Fruit fly (Drosophila melanogaster) whole organism, embryonic: ENCODE measurements around the gene Srp14.

Source experiments
- B-H2 ChIP-seq: fragments of 200-800 bp; sonication (Bioruptor generic); optimal IDR thresholded peaks from 2 replicates; lab custom pipeline; 2018; ENCODE audit warnings: missing biosample characterization, mild to moderate bottlenecking, missing genetic modification characterization
- BEAF-32 ChIP-seq: fragments of 200-800 bp; sonication (Bioruptor generic); optimal IDR thresholded peaks from 3 replicates; lab custom pipeline; 2017; ENCODE audit warnings: missing biosample characterization, missing genetic modification characterization, mild to moderate bottlenecking, moderate library complexity, missing genetic modification reagents
- Bgb ChIP-seq: fragments of 200-800 bp; sonication (Bioruptor generic); IDR thresholded peaks from 2 replicates; pipeline ENCODE4 v1.3.6; 2022; ENCODE audit warnings: missing biosample characterization, missing genetic modification characterization; ENCODE audit not compliant: partially characterized antibody
- CG13287 ChIP-seq: fragments of 200-800 bp; sonication (Bioruptor generic); IDR thresholded peaks from 2 replicates; pipeline ENCODE4 v1.3.6; 2022; ENCODE audit warnings: missing biosample characterization, missing genetic modification characterization; ENCODE audit not compliant: partially characterized antibody
- CG14860 ChIP-seq: fragments of 200-800 bp; sonication (Bioruptor generic); IDR thresholded peaks from 3 replicates; pipeline ENCODE4 v1.3.6; 2022; ENCODE audit warnings: missing biosample characterization, missing genetic modification characterization; ENCODE audit not compliant: partially characterized antibody
- CG15514 ChIP-seq: fragments of 200-800 bp; sonication (Bioruptor generic); optimal IDR thresholded peaks from 3 replicates; lab custom pipeline; 2017; ENCODE audit warnings: missing biosample characterization, missing genetic modification characterization, mild to moderate bottlenecking, moderate library complexity, missing genetic modification reagents
- CG15601 ChIP-seq: fragments of 200-800 bp; sonication (Bioruptor generic); optimal IDR thresholded peaks from 3 replicates; lab custom pipeline; 2019; ENCODE audit warnings: missing biosample characterization, mild to moderate bottlenecking, missing genetic modification characterization, moderate library complexity
- CG1603 ChIP-seq: fragments of 200-800 bp; sonication (Bioruptor generic); optimal IDR thresholded peaks from 2 replicates; lab custom pipeline; 2019; ENCODE audit warnings: missing biosample characterization, mild to moderate bottlenecking, missing genetic modification characterization, moderate library complexity
- CG16813 ChIP-seq: fragments of 200-800 bp; sonication (Bioruptor generic); IDR thresholded peaks from 3 replicates; pipeline ENCODE4 v1.3.6; 2022; ENCODE audit warnings: missing biosample characterization, missing genetic modification characterization; ENCODE audit not compliant: partially characterized antibody
- CG17186 ChIP-seq: fragments of 200-800 bp; sonication (Bioruptor generic); optimal IDR thresholded peaks from 3 replicates; lab custom pipeline; 2017; ENCODE audit warnings: missing biosample characterization, missing genetic modification reagents, missing genetic modification characterization
- CG2116 ChIP-seq: fragments of 200-800 bp; sonication (Bioruptor generic); optimal IDR thresholded peaks from 3 replicates; lab custom pipeline; 2018; ENCODE audit warnings: missing biosample characterization, mild to moderate bottlenecking, missing genetic modification characterization
- CG2199 ChIP-seq: fragments of 200-800 bp; sonication (Bioruptor generic); IDR thresholded peaks from 3 replicates; pipeline ENCODE4 v1.3.6; 2022; ENCODE audit warnings: missing biosample characterization, missing genetic modification characterization
- CG2889 ChIP-seq: fragments of 200-800 bp; sonication (Bioruptor generic); IDR thresholded peaks from 3 replicates; pipeline ENCODE4 v1.3.6; 2022; ENCODE audit warnings: missing biosample characterization, missing genetic modification characterization
- CG32772 ChIP-seq: fragments of 200-800 bp; sonication (Bioruptor generic); IDR thresholded peaks from 2 replicates; pipeline ENCODE4 v1.3.6; 2022; ENCODE audit warnings: missing biosample characterization, missing genetic modification characterization
- CG34376 ChIP-seq: fragments of 200-800 bp; sonication (Bioruptor generic); optimal IDR thresholded peaks from 2 replicates; lab custom pipeline; 2018; ENCODE audit warnings: missing biosample characterization, mild to moderate bottlenecking, missing genetic modification characterization
- CG3995 ChIP-seq: fragments of 200-800 bp; sonication (Bioruptor generic); optimal IDR thresholded peaks from 3 replicates; lab custom pipeline; 2016; ENCODE audit warnings: missing biosample characterization, missing genetic modification characterization
- CG42726 ChIP-seq: fragments of 200-800 bp; sonication (Bioruptor generic); IDR thresholded peaks from 2 replicates; pipeline ENCODE4 v1.3.6; 2022; ENCODE audit warnings: missing biosample characterization, missing genetic modification characterization; ENCODE audit not compliant: partially characterized antibody
- CG4617 ChIP-seq: fragments of 200-800 bp; sonication (Bioruptor generic); optimal IDR thresholded peaks from 3 replicates; lab custom pipeline; 2016; ENCODE audit warnings: missing biosample characterization, missing genetic modification characterization, borderline replicate concordance
- Dp ChIP-seq: fragments of 200-800 bp; sonication (Bioruptor generic); optimal IDR thresholded peaks from 2 replicates; lab custom pipeline; 2018; ENCODE audit warnings: missing biosample characterization, mild to moderate bottlenecking, missing genetic modification characterization, moderate library complexity
- Dref ChIP-seq: fragments of 200-800 bp; sonication (Bioruptor generic); IDR thresholded peaks from 2 replicates; pipeline ENCODE4 v1.3.6; 2022; ENCODE audit warnings: missing biosample characterization, missing genetic modification characterization
- E2f2 ChIP-seq: fragments of 200-800 bp; sonication (Bioruptor generic); IDR thresholded peaks from 2 replicates; pipeline ENCODE4 v1.3.6; 2022; ENCODE audit warnings: missing biosample characterization, missing genetic modification characterization
- Elba2 ChIP-seq: fragments of 200-800 bp; sonication (Bioruptor generic); optimal IDR thresholded peaks from 3 replicates; lab custom pipeline; 2016; ENCODE audit warnings: missing biosample characterization, missing genetic modification characterization
- HLH4C ChIP-seq: fragments of 200-800 bp; sonication (Bioruptor generic); IDR thresholded peaks from 3 replicates; pipeline ENCODE4 v1.3.6; 2022; ENCODE audit warnings: missing biosample characterization, missing genetic modification characterization; ENCODE audit not compliant: partially characterized antibody
- MBD-R2 ChIP-seq: fragments of 200-800 bp; sonication (Bioruptor generic); IDR thresholded peaks from 2 replicates; pipeline ENCODE4 v1.3.6; 2022; ENCODE audit warnings: missing biosample characterization, missing genetic modification characterization
- Pdp1 ChIP-seq, 2 experiments: fragments of 200-800 bp; sonication (Bioruptor generic); optimal IDR thresholded peaks; 3 replicates each; lab custom pipeline; 2016; ENCODE audit warnings: missing biosample characterization in 2 of 2, missing genetic modification characterization in 2 of 2, mild to moderate bottlenecking in 1 of 2, moderate library complexity in 1 of 2
- Scr ChIP-seq: fragments of 200-800 bp; sonication (Bioruptor generic); IDR thresholded peaks from 2 replicates; pipeline ENCODE4 v1.3.6; 2022; ENCODE audit warnings: missing biosample characterization, missing genetic modification characterization; ENCODE audit not compliant: partially characterized antibody
- Sry-δ ChIP-seq: fragments of 200-800 bp; sonication (Bioruptor generic); optimal IDR thresholded peaks from 2 replicates; lab custom pipeline; 2016; ENCODE audit warnings: missing biosample characterization, missing genetic modification characterization
- amos ChIP-seq: fragments of 200-800 bp; sonication (Bioruptor generic); IDR thresholded peaks from 2 replicates; pipeline ENCODE4 v1.3.6; 2022; ENCODE audit warnings: missing biosample characterization, missing genetic modification characterization; ENCODE audit not compliant: partially characterized antibody
- bigmax ChIP-seq: fragments of 200-800 bp; sonication (Bioruptor generic); optimal IDR thresholded peaks from 2 replicates; lab custom pipeline; 2018; ENCODE audit warnings: missing biosample characterization, mild to moderate bottlenecking, missing genetic modification characterization
- bowl ChIP-seq: fragments of 200-800 bp; sonication (Bioruptor generic); IDR thresholded peaks from 2 replicates; pipeline ENCODE4 v1.3.6; 2022; ENCODE audit warnings: missing biosample characterization, missing genetic modification characterization
- ci ChIP-seq: fragments of 200-800 bp; sonication (Bioruptor generic); IDR thresholded peaks from 3 replicates; pipeline ENCODE4 v1.3.6; 2022; ENCODE audit warnings: missing biosample characterization, missing genetic modification characterization
- dmrt99B ChIP-seq: fragments of 200-800 bp; sonication (Bioruptor generic); optimal IDR thresholded peaks from 2 replicates; lab custom pipeline; 2018; ENCODE audit warnings: missing biosample characterization, mild to moderate bottlenecking, missing genetic modification characterization, moderate library complexity
- dysf ChIP-seq: fragments of 200-800 bp; sonication (Bioruptor generic); IDR thresholded peaks from 3 replicates; pipeline ENCODE4 v1.3.6; 2022; ENCODE audit warnings: missing biosample characterization, missing genetic modification characterization
- grn ChIP-seq: fragments of 200-800 bp; sonication (Bioruptor generic); optimal IDR thresholded peaks from 3 replicates; lab custom pipeline; 2017; ENCODE audit warnings: missing biosample characterization, missing genetic modification characterization
- her ChIP-seq: fragments of 200-800 bp; sonication (Bioruptor generic); optimal IDR thresholded peaks from 2 replicates; lab custom pipeline; 2016; ENCODE audit warnings: missing biosample characterization, missing genetic modification characterization
- klu ChIP-seq: fragments of 200-800 bp; sonication (Bioruptor generic); IDR thresholded peaks from 2 replicates; pipeline ENCODE4 v1.3.6; 2022; ENCODE audit warnings: missing biosample characterization, missing genetic modification characterization
- nerfin-2 ChIP-seq: fragments of 200-800 bp; sonication (Bioruptor generic); IDR thresholded peaks from 2 replicates; pipeline ENCODE4 v1.3.6; 2022; ENCODE audit warnings: missing biosample characterization, missing genetic modification characterization; ENCODE audit not compliant: partially characterized antibody
- onecut ChIP-seq: fragments of 200-800 bp; sonication (Bioruptor generic); IDR thresholded peaks from 2 replicates; pipeline ENCODE4 v1.3.6; 2022; ENCODE audit warnings: missing biosample characterization, missing genetic modification characterization
- pita ChIP-seq: fragments of 200-800 bp; sonication (Bioruptor generic); optimal IDR thresholded peaks from 2 replicates; lab custom pipeline; 2017; ENCODE audit warnings: missing biosample characterization, mild to moderate bottlenecking, missing genetic modification characterization
- pzg ChIP-seq: fragments of 200-800 bp; sonication (Bioruptor generic); optimal IDR thresholded peaks from 3 replicates; lab custom pipeline; 2018; ENCODE audit warnings: missing biosample characterization, mild to moderate bottlenecking, missing genetic modification characterization, moderate library complexity
- sens ChIP-seq: fragments of 200-800 bp; sonication (Bioruptor generic); peaks from one replicate; lab custom pipeline; 2016; ENCODE audit warnings: missing biosample characterization, missing genetic modification characterization
- sima ChIP-seq: fragments of 200-800 bp; sonication (Bioruptor generic); optimal IDR thresholded peaks from 2 replicates; lab custom pipeline; 2016; ENCODE audit warnings: missing biosample characterization, missing genetic modification characterization
- stwl ChIP-seq: fragments of 200-800 bp; sonication (Bioruptor generic); optimal IDR thresholded peaks from 3 replicates; lab custom pipeline; 2018; ENCODE audit warnings: missing biosample characterization, mild to moderate bottlenecking, missing genetic modification characterization, moderate library complexity
- sug ChIP-seq: fragments of 200-800 bp; optimal IDR thresholded peaks from 2 replicates; lab custom pipeline; 2019; ENCODE audit warnings: missing biosample characterization, mild to moderate bottlenecking, missing genetic modification characterization, moderate library complexity
- unc-4 ChIP-seq: fragments of 200-800 bp; sonication (Bioruptor generic); IDR thresholded peaks from 2 replicates; pipeline ENCODE4 v1.3.6; 2022; ENCODE audit warnings: missing biosample characterization, missing genetic modification characterization; ENCODE audit not compliant: partially characterized antibody
- vfl ChIP-seq: fragments of 200-800 bp; sonication (Bioruptor generic); optimal IDR thresholded peaks from 2 replicates; lab custom pipeline; 2016; ENCODE audit warnings: missing biosample characterization, missing genetic modification characterization
- vnd ChIP-seq: fragments of 200-800 bp; sonication (Bioruptor generic); IDR thresholded peaks from 3 replicates; pipeline ENCODE4 v1.3.6; 2022; ENCODE audit warnings: missing biosample characterization, missing genetic modification characterization; ENCODE audit not compliant: partially characterized antibody
- vvl ChIP-seq: fragments of 200-800 bp; sonication (Bioruptor generic); IDR thresholded peaks from 2 replicates; pipeline ENCODE4 v1.3.6; 2022; ENCODE audit warnings: missing biosample characterization, missing genetic modification characterization

Gene Srp14

DNA sequence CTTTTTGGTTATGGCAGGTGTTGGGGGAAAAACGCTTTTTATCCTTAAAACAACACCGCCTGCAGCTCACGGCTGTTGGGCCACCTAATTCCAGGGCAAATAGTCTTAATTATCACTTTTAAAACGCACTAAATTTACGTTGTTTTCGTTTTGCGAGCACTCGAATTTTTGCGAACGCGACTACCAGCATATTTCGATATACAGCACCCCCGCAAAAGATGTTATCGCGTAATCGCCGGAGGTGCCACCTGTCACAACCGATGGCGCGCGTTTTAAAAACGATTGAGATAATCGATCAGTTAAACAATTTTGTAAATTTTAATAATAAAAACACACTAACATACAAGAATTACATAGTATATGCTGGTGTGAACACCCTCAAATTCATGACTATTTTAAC lies 27.8 kb upstream of the Srp14 start, which contains the start of gene Stat92E:
TSS of gene Stat92E (minus strand) at position 219 of the 400 bp plus-strand sequence.
- TF ChIP-seq sens (GFP tag; lab: Kevin White, UChicago) (peak; percentile 76), CG13287 (GFP tag; lab: Robert Waterston, UW) (peak; percentile 10; the same call in 1 of the 2 replicates), BEAF-32 (GFP tag; lab: Kevin White, UChicago) (peak; percentile 35), CG3995 (GFP tag; lab: Kevin White, UChicago) (peak; percentile 47), nerfin-2 (GFP tag; lab: Robert Waterston, UW) (peak; percentile 33; the same call in 1 of the 2 replicates), pzg (GFP tag; lab: Kevin White, UChicago) (peak; percentile 64), CG1603 (tag; lab: Kevin White, UChicago) (peak; percentile 28), Bgb (GFP tag; lab: Robert Waterston, UW) (peak; percentile 39; the same call in 1 of the 2 replicates), ci (GFP tag; lab: Robert Waterston, UW) (0 out of 3 replicates have a peak, but pooled peaks have one; percentile 6), bowl (GFP tag; lab: Robert Waterston, UW) (no peak), CG2116 (GFP tag; lab: Kevin White, UChicago) (peak; percentile 73), MBD-R2 (GFP tag; lab: Robert Waterston, UW) (0 out of 2 replicates have a peak, but pooled peaks have one; percentile 40), amos (peak; percentile 22; the same call in 1 of the 2 replicates), klu (GFP tag; lab: Robert Waterston, UW) (peak; percentile 56; the same call in 1 of the 2 replicates), CG42726 (GFP tag; lab: Robert Waterston, UW) (no peak), bigmax (GFP tag; lab: Kevin White, UChicago) (peak; percentile 81), vnd (GFP tag; lab: Robert Waterston, UW) (peak; percentile 21; the same call in 1 of the 3 replicates), her (no peak), CG14860 (0 out of 3 replicates have a peak, but pooled peaks have one; percentile 11), CG15601 (tag; lab: Kevin White, UChicago) (no peak), CG34376 (peak; percentile 7), dysf (0 out of 3 replicates have a peak, but pooled peaks have one; percentile 6), vvl (GFP tag; lab: Robert Waterston, UW) (0 out of 2 replicates have a peak, but pooled peaks have one; percentile 5), sima (no peak), CG17186 (GFP tag; lab: Kevin White, UChicago) (peak; percentile 45), dmrt99B (tag; lab: Kevin White, UChicago) (no peak), CG2199 (GFP tag; lab: Robert Waterston, UW) (0 out of 3 replicates have a peak, but pooled peaks have one; percentile 17), unc-4 (GFP tag; lab: Robert Waterston, UW) (peak; percentile 15; the same call in 1 of the 2 replicates), grn (peak; percentile 87), CG2889 (no peak), B-H2 (no peak), Dp (GFP tag; lab: Kevin White, UChicago) (peak; percentile 95), E2f2 (peak; percentile 96), stwl (peak; percentile 23), Scr (peak; percentile 37; the same call in 1 of the 2 replicates), CG32772 (GFP tag; lab: Robert Waterston, UW) (no peak), pita (GFP tag; lab: Kevin White, UChicago) (no peak), vfl (no peak), onecut (GFP tag; lab: Robert Waterston, UW) (peak; percentile 25; the same call in 1 of the 2 replicates), CG15514 (peak; percentile 14), CG16813 (peak; percentile 35; the same call in 1 of the 3 replicates), CG4617 (GFP tag; lab: Kevin White, UChicago) (peak; percentile 42), HLH4C (peak; percentile 48; the same call in 1 of the 3 replicates), Elba2 (no peak), Dref (peak; percentile 83), Pdp1 (GFP tag; optimal IDR thresholded peaks at IDR 0.05; lab: Kevin White, UChicago) (peak in 1 of 2 experiments; percentile 32), Sry-δ (GFP tag; lab: Kevin White, UChicago) (peak; percentile 32), sug (peak; percentile 90)
